Worm (Caenorhabditis elegans): ENCODE data around the gene chil-19.
A peak's percentile ranks its signal among the peaks of the same experiment; 100 is the strongest.

The chil-19 gene

ce11 chrII:9483342-9483741, 29.1 kb upstream of the chil-19 start:
- TF ChIP-seq nhr-77 (tag; optimal IDR thresholded peaks at IDR 0.05) (no peak), elt-2 (tag; optimal IDR thresholded peaks at IDR 0.05) (peak; percentile 41), efl-1 (optimal IDR thresholded peaks at IDR 0.05) (no peak), efl-1 (GFP tag; optimal IDR thresholded peaks at IDR 0.05 in 1 of 2) (peak in 1 of 2 experiments; percentile 33)

ce11 chrII:9482529-9482928, 28.3 kb upstream of the chil-19 start:
- TF ChIP-seq Y116A8C.19 (tag; optimal IDR thresholded peaks at IDR 0.05; ENCODE audit: borderline replicate concordance) (no peak), nhr-84 (tag; optimal IDR thresholded peaks at IDR 0.05) (no peak), pax-3 (tag; optimal IDR thresholded peaks at IDR 0.05) (no peak), irx-1 (tag; optimal IDR thresholded peaks at IDR 0.05) (no peak), alr-1 (tag; optimal IDR thresholded peaks at IDR 0.05; ENCODE audit: borderline replicate concordance) (no peak), dsc-1 (tag; optimal IDR thresholded peaks at IDR 0.05) (no peak), fos-1 (tag; optimal IDR thresholded peaks at IDR 0.05) (no peak), elt-3 (tag; optimal IDR thresholded peaks at IDR 0.05) (no peak), mab-9 (GFP tag; IDR thresholded peaks at IDR 0.05) (no peak), nhr-19 (GFP tag; conservative IDR thresholded peaks at IDR 0.05) (no peak), fkh-10 (GFP tag; optimal IDR thresholded peaks at IDR 0.05) (no peak), lin-39 (tag; optimal IDR thresholded peaks at IDR 0.05) (no peak), hlh-17 (GFP tag; optimal IDR thresholded peaks at IDR 0.05; ENCODE audit: borderline replicate concordance) (no peak), C04F5.9 (tag; optimal IDR thresholded peaks at IDR 0.05) (no peak), lin-15B (tag; optimal IDR thresholded peaks at IDR 0.05) (no peak), nhr-71 (tag; optimal IDR thresholded peaks at IDR 0.05) (no peak), fkh-4 (tag; optimal IDR thresholded peaks at IDR 0.05; ENCODE audit: borderline replicate concordance) (no peak), tbx-2 (tag; optimal IDR thresholded peaks at IDR 0.05) (no peak), aly-2 (tag; optimal IDR thresholded peaks at IDR 0.05) (no peak)

DNA sequence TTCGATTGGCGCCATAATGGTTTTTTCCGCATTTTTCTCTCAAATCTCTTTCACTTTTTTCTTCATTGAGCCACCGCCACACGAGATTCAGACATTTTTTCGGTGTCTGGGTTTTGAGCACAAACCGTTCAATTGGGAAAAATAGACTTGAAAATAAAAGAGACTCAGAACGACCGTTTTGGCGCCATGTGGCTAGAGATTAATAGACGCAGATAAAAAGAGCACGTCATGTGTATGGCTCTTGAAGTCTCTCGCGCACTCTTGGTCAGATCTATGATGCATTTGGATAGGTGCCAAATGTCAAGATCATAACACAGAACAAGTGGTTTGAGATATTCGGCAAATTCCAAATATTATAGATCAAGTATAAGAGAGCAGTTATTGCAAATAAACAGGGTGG, 27.2 kb upstream of the chil-19 start:
- TF ChIP-seq lsy-2 (tag; optimal IDR thresholded peaks at IDR 0.05): peak in 1 of 2 experiments; percentile 40
- peak; percentile 66 for TF ChIP-seq nhr-77 (tag; optimal IDR thresholded peaks at IDR 0.05)
- peak in 1 of 3 experiments; percentile 2 for TF ChIP-seq dpl-1 (GFP tag; optimal IDR thresholded peaks at IDR 0.05)
- peak; percentile 75 for TF ChIP-seq tbx-2 (tag; optimal IDR thresholded peaks at IDR 0.05)
- TF ChIP-seq mdl-1 (tag; optimal IDR thresholded peaks at IDR 0.05): peak in 1 of 2 experiments; percentile 14
- TF ChIP-seq nhr-20 (tag; optimal IDR thresholded peaks at IDR 0.05): peak; percentile 42
- TF ChIP-seq nhr-84 (tag; optimal IDR thresholded peaks at IDR 0.05): no peak
- TF ChIP-seq nhr-19 (GFP tag; conservative IDR thresholded peaks at IDR 0.05): peak; percentile 28; the same call in 1 of the 2 replicates
- peak; percentile 72 for TF ChIP-seq nhr-71 (tag; optimal IDR thresholded peaks at IDR 0.05)
- TF ChIP-seq irx-1 (tag; optimal IDR thresholded peaks at IDR 0.05): no peak
- peak in 1 of 2 experiments; percentile 30 for TF ChIP-seq egl-27 (tag; optimal IDR thresholded peaks at IDR 0.05)
- peak in 1 of 2 experiments; percentile 18 for TF ChIP-seq efl-1 (optimal IDR thresholded peaks at IDR 0.05)
- TF ChIP-seq efl-1 (GFP tag; optimal IDR thresholded peaks at IDR 0.05 in 1 of 2): no peak
- TF ChIP-seq egl-13 (tag; optimal IDR thresholded peaks at IDR 0.05): no peak
- TF ChIP-seq elt-3 (tag; optimal IDR thresholded peaks at IDR 0.05): no peak
- TF ChIP-seq lin-14 (GFP tag; optimal IDR thresholded peaks at IDR 0.05): peak; percentile 60

DNA sequence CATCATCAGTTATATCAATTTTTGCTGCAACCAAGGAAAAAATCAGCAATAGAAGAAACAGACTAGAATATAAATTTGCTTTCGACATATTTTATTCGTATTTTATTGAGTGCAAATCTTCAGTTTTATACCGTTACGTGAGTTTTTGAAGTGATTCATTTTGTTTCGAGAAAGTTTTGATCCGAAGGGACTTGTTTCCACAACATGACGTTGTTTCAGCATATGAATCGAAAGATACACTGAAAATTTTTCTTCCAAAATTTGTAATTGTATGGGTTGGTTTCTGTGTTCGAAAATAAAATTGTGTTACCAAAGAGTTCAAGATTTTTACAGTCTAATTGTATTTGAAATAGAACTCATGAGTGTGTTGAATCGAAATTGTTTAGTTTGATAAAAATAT, 25.8 kb upstream of the chil-19 start, which contains the start of gene T19H5.7:
T19H5.7 (minus strand) TSS at position 101 of the 400 bp plus-strand sequence.
- no peak for TF ChIP-seq ztf-11 (tag; optimal IDR thresholded peaks at IDR 0.05)
- no peak for TF ChIP-seq efl-3 (GFP tag; optimal IDR thresholded peaks at IDR 0.05)
- TF ChIP-seq aha-1 (tag; optimal IDR thresholded peaks at IDR 0.05): no peak
- TF ChIP-seq unc-30 (tag; optimal IDR thresholded peaks at IDR 0.05): no peak
- TF ChIP-seq nhr-77 (tag; optimal IDR thresholded peaks at IDR 0.05): no peak
- TF ChIP-seq pax-3 (tag; optimal IDR thresholded peaks at IDR 0.05): no peak
- TF ChIP-seq nhr-85 (tag): no peak
- TF ChIP-seq nhr-11 (tag; optimal IDR thresholded peaks at IDR 0.05): no peak
- TF ChIP-seq efl-1 (optimal IDR thresholded peaks at IDR 0.05): no peak
- no peak for TF ChIP-seq efl-1 (GFP tag; optimal IDR thresholded peaks at IDR 0.05 in 1 of 2)
- no peak for TF ChIP-seq jun-1 (tag; optimal IDR thresholded peaks at IDR 0.05)
- no peak for TF ChIP-seq blmp-1 (tag; optimal IDR thresholded peaks at IDR 0.05)
- no peak for TF ChIP-seq egl-13 (tag; optimal IDR thresholded peaks at IDR 0.05)
- no peak for TF ChIP-seq pqm-1 (tag; optimal IDR thresholded peaks at IDR 0.05)
- TF ChIP-seq dsc-1 (tag; optimal IDR thresholded peaks at IDR 0.05): no peak
